Fruit fly (Drosophila melanogaster): ENCODE data around the gene Task6.
A peak's percentile ranks its signal among the peaks of the same experiment; 100 is the strongest.

Task6 gene

dm6 chr3R:13660924-13661659 lies 13.2 kb downstream of the Task6 start, which contains the start of gene B52 (continued):
- TF ChIP-seq ttk (GFP tag; IDR thresholded peaks at IDR 0.05), result peak; percentile 62; the same call in 1 of the 2 replicates
- TF ChIP-seq CG6175 (GFP tag; IDR thresholded peaks at IDR 0.05), result 0 out of 3 replicates have a peak, but pooled peaks have one; percentile 37
- TF ChIP-seq CG11456 (GFP tag; IDR thresholded peaks at IDR 0.05), result peak; percentile 87
- peak; percentile 22 to 58 for TF ChIP-seq bsh (GFP tag; optimal IDR thresholded peaks at IDR 0.05)
- TF ChIP-seq BEAF-32 (GFP tag; optimal IDR thresholded peaks at IDR 0.05), result peak; percentile 73
- peak; percentile 45 for TF ChIP-seq Bdp1 (GFP tag; optimal IDR thresholded peaks at IDR 0.05)
- TF ChIP-seq Fer3 (tag; optimal IDR thresholded peaks at IDR 0.05), result peak; percentile 73
- TF ChIP-seq aop (GFP tag; IDR thresholded peaks at IDR 0.05), result no peak
- peak; percentile 47 for TF ChIP-seq lmd (GFP tag; IDR thresholded peaks at IDR 0.05)
- peak; percentile 43 for TF ChIP-seq CG31224 (GFP tag; IDR thresholded peaks at IDR 0.05)
- TF ChIP-seq CG9797 (GFP tag; optimal IDR thresholded peaks at IDR 0.05), result peak; percentile 31
- TF ChIP-seq Rfx (GFP tag; IDR thresholded peaks at IDR 0.05), result peak; percentile 82
- peak; percentile 41 for TF ChIP-seq CG10274 (GFP tag; optimal IDR thresholded peaks at IDR 0.05)
- no peak for TF ChIP-seq zen (tag; optimal IDR thresholded peaks at IDR 0.05)
- TF ChIP-seq ERR (GFP tag; optimal IDR thresholded peaks at IDR 0.05), result peak; percentile 16
- TF ChIP-seq gsb-n (tag; optimal IDR thresholded peaks at IDR 0.05), result peak; percentile 61
- peak; percentile 94 for TF ChIP-seq ci (GFP tag; IDR thresholded peaks at IDR 0.05)
- peak; percentile 42 for TF ChIP-seq maf-S (GFP tag; optimal IDR thresholded peaks at IDR 0.05)
- peak; percentile 74 for TF ChIP-seq HHEX (GFP tag; optimal IDR thresholded peaks at IDR 0.05)
- peak; percentile 77 for TF ChIP-seq CG11398 (GFP tag; optimal IDR thresholded peaks at IDR 0.05)
- peak; percentile 68 for TF ChIP-seq Side (GFP tag; optimal IDR thresholded peaks at IDR 0.05)
- peak; percentile 49; the same call in 1 of the 2 replicates for TF ChIP-seq ranshi (GFP tag; IDR thresholded peaks at IDR 0.05)
- no peak for TF ChIP-seq twi (tag; optimal IDR thresholded peaks at IDR 0.05)
- peak; percentile 49; the same call in 1 of the 3 replicates for TF ChIP-seq Mrtf (GFP tag; IDR thresholded peaks at IDR 0.05)
- TF ChIP-seq CG14667 (GFP tag; IDR thresholded peaks at IDR 0.05), result peak; percentile 68; the same call in 1 of the 2 replicates
- TF ChIP-seq luna (GFP tag; optimal IDR thresholded peaks at IDR 0.05), result peak; percentile 53
- TF ChIP-seq CG18619 (GFP tag; optimal IDR thresholded peaks at IDR 0.05), result peak; percentile 72
- no peak for TF ChIP-seq stwl (tag; optimal IDR thresholded peaks at IDR 0.05)
- TF ChIP-seq ash1 (GFP tag; optimal IDR thresholded peaks at IDR 0.05), result peak; percentile 25
- peak; percentile 80 for TF ChIP-seq CrebB (tag; optimal IDR thresholded peaks at IDR 0.05)
- TF ChIP-seq crp (GFP tag; optimal IDR thresholded peaks at IDR 0.05), result peak in 1 of 2 experiments; percentile 20
- no peak for TF ChIP-seq run (tag; optimal IDR thresholded peaks at IDR 0.05)
- peak; percentile 47; the same call in 1 of the 2 replicates for TF ChIP-seq CG14441 (GFP tag; IDR thresholded peaks at IDR 0.05)
- peak; percentile 92 for TF ChIP-seq Ets65A (GFP tag)
- peak; percentile 57 for TF ChIP-seq Atf6 (GFP tag; IDR thresholded peaks at IDR 0.05)
- TF ChIP-seq fd96Cb (tag; optimal IDR thresholded peaks at IDR 0.05), result peak; percentile 31
- peak; percentile 60 for TF ChIP-seq CG16813 (GFP tag; IDR thresholded peaks at IDR 0.05; ENCODE audit: partially characterized antibody)
- peak; percentile 75 for TF ChIP-seq schlank (tag; optimal IDR thresholded peaks at IDR 0.05)
- peak; percentile 16 for TF ChIP-seq CG7928 (GFP tag; optimal IDR thresholded peaks at IDR 0.05)
- no peak for TF ChIP-seq psq (GFP tag; optimal IDR thresholded peaks at IDR 0.05)
- no peak for TF ChIP-seq eve (GFP tag; optimal IDR thresholded peaks at IDR 0.05)
- no peak for TF ChIP-seq CG4854 (GFP tag; optimal IDR thresholded peaks at IDR 0.05)
- TF ChIP-seq CG2116 (GFP tag; optimal IDR thresholded peaks at IDR 0.05), result peak; percentile 52
- no peak for TF ChIP-seq Six4 (GFP tag; optimal IDR thresholded peaks at IDR 0.05)
- peak; percentile 53 for TF ChIP-seq CG2875 (GFP tag; optimal IDR thresholded peaks at IDR 0.05)
- TF ChIP-seq D19B (GFP tag; optimal IDR thresholded peaks at IDR 0.05), result peak; percentile 65
- TF ChIP-seq CG1024 (GFP tag; IDR thresholded peaks at IDR 0.05), result peak; percentile 80
- peak; percentile 79 for TF ChIP-seq CG33557 (GFP tag; optimal IDR thresholded peaks at IDR 0.05)
- peak in 1 of 3 experiments; percentile 8 for TF ChIP-seq Stat92E (GFP tag; optimal IDR thresholded peaks at IDR 0.05)
